Worm (Caenorhabditis elegans) whole organism, midembryonic: ENCODE measurements around the gene damt-1.

Experiments used
- T22C8.4 ChIP-seq: fragments of 200-800 bp; sonication (Bioruptor generic); IDR thresholded peaks from 2 replicates; pipeline ENCODE4 v1.3.6; 2022; ENCODE audit warnings: missing genetic modification characterization, missing compliant biosample characterization
- cog-1 ChIP-seq: sonication (generic microtip); optimal IDR thresholded peaks from 2 replicates; lab custom pipeline; 2016; ENCODE audit warnings: missing genetic modification characterization, missing compliant biosample characterization
- flt-1 ChIP-seq: fragments of 200-800 bp; sonication (Bioruptor generic); IDR thresholded peaks from 2 replicates; pipeline ENCODE4 v1.3.6; 2022; ENCODE audit warnings: missing genetic modification characterization, missing compliant biosample characterization
- med-1 ChIP-seq: sonication (generic microtip); optimal IDR thresholded peaks from 2 replicates; lab custom pipeline; 2017; ENCODE audit warnings: missing genetic modification characterization, mild to moderate bottlenecking, missing compliant biosample characterization, antibody characterized with exemption, missing genetic modification reagents; ENCODE audit not compliant: insufficient read depth
- ref-1 ChIP-seq: fragments of 200-800 bp; sonication (Bioruptor generic); conservative IDR thresholded peaks from 2 replicates; pipeline ENCODE4 v1.3.6; 2022; ENCODE audit warnings: missing genetic modification reagents, missing genetic modification characterization, missing compliant biosample characterization
- ztf-29 ChIP-seq: fragments of 200-800 bp; sonication (Bioruptor generic); IDR thresholded peaks from 2 replicates; pipeline ENCODE4 v1.3.6; 2022; ENCODE audit warnings: missing genetic modification reagents, missing genetic modification characterization, missing compliant biosample characterization

- TF ChIP-seq ztf-29 (GFP tag; lab: Robert Waterston, UW) (no peak), med-1 (GFP tag; lab: Kevin White, UChicago) (no peak), cog-1 (no peak), ref-1 (GFP tag; lab: Robert Waterston, UW) (no peak), flt-1 (no peak), T22C8.4 (GFP tag; lab: Robert Waterston, UW) (no peak)
These were observed 31.4 kb downstream of the damt-1 start for ce11 chrII:5751353-5751752.
